Worm (Caenorhabditis elegans): ENCODE results near the gene zfp-1.
A peak's percentile ranks its signal among the peaks of the same experiment; 100 is the strongest.

Gene zfp-1

DNA sequence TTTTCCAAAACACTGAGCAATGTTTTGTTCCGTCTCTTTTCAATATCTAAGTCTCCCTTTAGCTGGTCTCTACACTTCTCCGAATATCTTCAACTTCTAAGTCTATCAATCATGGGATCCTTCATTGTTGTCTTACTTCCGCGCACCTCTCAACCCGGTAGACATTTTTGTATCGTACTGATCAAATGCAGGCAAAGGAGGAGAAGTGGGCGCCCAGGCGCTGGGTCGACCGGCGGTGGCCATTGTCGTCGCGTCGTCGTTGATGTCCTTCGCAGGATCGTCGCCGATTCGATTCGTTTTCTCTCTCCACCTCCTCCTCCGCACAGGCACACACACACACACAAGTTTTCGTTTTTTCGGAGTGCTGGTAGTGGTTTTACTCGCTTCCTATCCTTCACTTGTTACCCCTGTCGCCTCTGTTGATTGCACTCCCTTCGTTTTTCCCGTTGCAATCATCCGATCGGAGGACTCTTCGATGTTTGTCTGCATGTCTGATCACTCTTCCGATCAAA lies 10.1 kb downstream of the zfp-1 start:
- no peak for TF ChIP-seq ama-1 (optimal IDR thresholded peaks at IDR 0.05)
- no peak for TF ChIP-seq ets-7 (tag; optimal IDR thresholded peaks at IDR 0.05)
- TF ChIP-seq flt-1 (GFP tag; IDR thresholded peaks at IDR 0.05): no peak
- TF ChIP-seq sea-1 (GFP tag; conservative IDR thresholded peaks at IDR 0.05): peak; percentile 29; the same call in 1 of the 2 replicates
- TF ChIP-seq aly-1 (tag; optimal IDR thresholded peaks at IDR 0.05): no peak
- no peak for TF ChIP-seq F13C5.2 (tag; optimal IDR thresholded peaks at IDR 0.05)
- no peak for TF ChIP-seq pes-1 (GFP tag; IDR thresholded peaks at IDR 0.05)
- no peak for TF ChIP-seq ceh-13 (GFP tag; optimal IDR thresholded peaks at IDR 0.05)
- TF ChIP-seq scrt-1 (GFP tag; IDR thresholded peaks at IDR 0.05): no peak
- TF ChIP-seq hnd-1 (tag; optimal IDR thresholded peaks at IDR 0.05): no peak
- 0 out of 2 replicates have a peak, but pooled peaks have one; percentile 22 for TF ChIP-seq tbx-11 (GFP tag; IDR thresholded peaks at IDR 0.05)
- no peak for TF ChIP-seq ceh-36 (tag; optimal IDR thresholded peaks at IDR 0.05)

DNA sequence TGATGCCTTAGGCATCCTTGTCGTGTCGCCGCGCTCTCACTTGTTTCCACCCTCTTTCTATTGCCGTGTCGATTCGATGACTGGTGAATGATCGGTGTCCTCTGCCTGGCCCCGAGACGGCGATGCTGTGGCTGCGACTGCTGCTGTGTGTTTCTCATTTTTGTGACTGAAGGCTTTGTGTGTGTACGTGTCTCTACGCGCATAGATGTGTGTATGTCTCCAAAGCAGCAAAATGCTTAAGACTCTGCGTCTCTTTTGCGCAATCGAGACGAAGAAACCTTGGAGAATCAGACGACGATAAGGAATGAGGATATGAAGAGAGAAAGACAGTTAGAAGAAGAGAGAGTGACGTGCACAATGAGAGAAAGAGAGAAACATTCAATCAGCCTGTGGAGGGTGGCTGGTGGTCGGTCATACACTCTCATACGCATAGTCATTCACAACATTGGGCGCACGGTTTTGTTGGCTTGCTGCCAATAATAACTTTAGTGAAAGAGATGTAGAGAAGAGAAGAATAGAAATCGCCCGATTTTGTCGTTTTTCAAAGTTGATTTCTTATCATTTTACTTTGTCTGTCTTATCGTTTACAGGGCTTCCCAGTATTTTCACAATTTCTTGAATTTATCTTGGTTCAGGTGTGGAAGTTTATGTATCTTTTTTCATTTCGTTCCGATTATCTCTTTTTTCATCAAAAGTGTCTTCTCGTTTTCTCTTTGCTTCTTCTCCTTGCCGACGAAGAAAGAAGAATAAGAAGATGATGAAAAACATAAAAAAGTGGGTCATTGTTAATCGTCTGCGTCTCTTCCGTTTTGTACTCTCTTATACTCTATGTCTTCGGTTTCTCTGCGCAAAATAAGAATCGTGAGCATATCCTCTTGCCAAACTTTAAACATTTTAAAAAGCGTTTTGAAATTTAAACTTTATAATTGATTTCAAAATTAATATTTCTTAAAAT lies 10.8 kb downstream of the zfp-1 start:
- TF ChIP-seq ama-1 (optimal IDR thresholded peaks at IDR 0.05): no peak
- TF ChIP-seq tbx-37 (GFP tag; conservative IDR thresholded peaks at IDR 0.05): 0 out of 2 replicates have a peak, but pooled peaks have one; percentile 23
- TF ChIP-seq flt-1 (GFP tag; IDR thresholded peaks at IDR 0.05): peak; percentile 51
- peak; percentile 85 for TF ChIP-seq hmg-4 (GFP tag; optimal IDR thresholded peaks at IDR 0.05)
- TF ChIP-seq pes-1 (GFP tag; IDR thresholded peaks at IDR 0.05): peak; percentile 61
- no peak for TF ChIP-seq ceh-36 (tag; optimal IDR thresholded peaks at IDR 0.05)
- TF ChIP-seq ets-7 (tag; optimal IDR thresholded peaks at IDR 0.05): no peak
- TF ChIP-seq hmbx-1 (tag; optimal IDR thresholded peaks at IDR 0.05): no peak
- TF ChIP-seq aly-1 (tag; optimal IDR thresholded peaks at IDR 0.05): peak; percentile 56
- TF ChIP-seq sea-1 (GFP tag; conservative IDR thresholded peaks at IDR 0.05): no peak
- 0 out of 2 replicates have a peak, but pooled peaks have one; percentile 15 for TF ChIP-seq scrt-1 (GFP tag; IDR thresholded peaks at IDR 0.05)
- TF ChIP-seq tbx-11 (GFP tag; IDR thresholded peaks at IDR 0.05): no peak
- TF ChIP-seq hnd-1 (tag; optimal IDR thresholded peaks at IDR 0.05): no peak
- no peak for TF ChIP-seq ceh-13 (GFP tag; optimal IDR thresholded peaks at IDR 0.05)
- no peak for TF ChIP-seq B0310.2 (tag; optimal IDR thresholded peaks at IDR 0.05)

DNA sequence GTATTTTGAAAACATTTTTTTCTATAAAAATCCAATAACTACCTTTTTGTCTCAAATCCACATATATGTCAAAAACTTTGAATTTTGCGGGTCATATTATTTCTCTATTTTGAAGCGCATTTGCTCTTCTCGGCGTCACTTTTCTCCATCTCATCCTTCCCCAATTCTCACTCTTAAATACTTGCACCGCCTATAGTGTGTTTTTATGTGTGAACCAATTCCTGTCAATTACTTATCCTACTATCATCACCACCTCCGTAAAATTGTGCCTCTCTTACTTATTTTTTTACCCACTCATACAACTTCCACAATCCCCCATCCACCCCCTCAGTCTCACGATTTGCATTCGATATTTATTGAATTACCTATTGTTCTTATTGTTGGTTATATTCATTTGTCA lies 14.5 kb downstream of the zfp-1 start:
- TF ChIP-seq tbx-11 (GFP tag; IDR thresholded peaks at IDR 0.05): no peak

DNA sequence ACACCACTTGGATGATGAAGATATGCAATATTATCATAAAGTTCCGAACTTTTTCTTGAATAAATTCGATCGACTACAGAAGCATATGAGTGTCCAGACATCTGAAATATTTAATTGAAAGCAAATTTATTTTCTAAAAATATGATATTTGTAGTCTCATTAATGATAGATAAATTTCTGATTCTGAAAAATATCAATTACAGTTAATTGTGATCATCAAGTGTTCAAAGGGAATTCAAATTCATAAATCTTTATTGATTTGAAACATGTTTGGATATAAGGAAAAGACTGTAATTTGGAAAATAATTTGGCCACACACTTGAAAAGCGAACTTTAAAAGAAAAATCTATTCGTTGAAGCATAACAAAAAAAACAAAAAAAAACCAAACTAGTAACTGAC lies 15.9 kb downstream of the zfp-1 start, which contains the start of gene F54F2.7:
Gene F54F2.7, minus strand, starts transcription at position 101 of the 400 bp plus-strand sequence.
- TF ChIP-seq hmg-4 (GFP tag; optimal IDR thresholded peaks at IDR 0.05): no peak
- TF ChIP-seq scrt-1 (GFP tag; IDR thresholded peaks at IDR 0.05): no peak
- no peak for TF ChIP-seq ceh-36 (tag; optimal IDR thresholded peaks at IDR 0.05)
- TF ChIP-seq ceh-13 (GFP tag; optimal IDR thresholded peaks at IDR 0.05): no peak
- no peak for TF ChIP-seq hnd-1 (tag; optimal IDR thresholded peaks at IDR 0.05)
- TF ChIP-seq ets-7 (tag; optimal IDR thresholded peaks at IDR 0.05): no peak
- no peak for TF ChIP-seq tbx-37 (GFP tag; conservative IDR thresholded peaks at IDR 0.05)
- no peak for TF ChIP-seq tbx-11 (GFP tag; IDR thresholded peaks at IDR 0.05)
- no peak for TF ChIP-seq flt-1 (GFP tag; IDR thresholded peaks at IDR 0.05)
- no peak for TF ChIP-seq F13C5.2 (tag; optimal IDR thresholded peaks at IDR 0.05)
- no peak for TF ChIP-seq ama-1 (optimal IDR thresholded peaks at IDR 0.05)
- no peak for TF ChIP-seq pes-1 (GFP tag; IDR thresholded peaks at IDR 0.05)
- TF ChIP-seq aly-1 (tag; optimal IDR thresholded peaks at IDR 0.05): no peak
- TF ChIP-seq tra-4 (tag; optimal IDR thresholded peaks at IDR 0.05): no peak

DNA sequence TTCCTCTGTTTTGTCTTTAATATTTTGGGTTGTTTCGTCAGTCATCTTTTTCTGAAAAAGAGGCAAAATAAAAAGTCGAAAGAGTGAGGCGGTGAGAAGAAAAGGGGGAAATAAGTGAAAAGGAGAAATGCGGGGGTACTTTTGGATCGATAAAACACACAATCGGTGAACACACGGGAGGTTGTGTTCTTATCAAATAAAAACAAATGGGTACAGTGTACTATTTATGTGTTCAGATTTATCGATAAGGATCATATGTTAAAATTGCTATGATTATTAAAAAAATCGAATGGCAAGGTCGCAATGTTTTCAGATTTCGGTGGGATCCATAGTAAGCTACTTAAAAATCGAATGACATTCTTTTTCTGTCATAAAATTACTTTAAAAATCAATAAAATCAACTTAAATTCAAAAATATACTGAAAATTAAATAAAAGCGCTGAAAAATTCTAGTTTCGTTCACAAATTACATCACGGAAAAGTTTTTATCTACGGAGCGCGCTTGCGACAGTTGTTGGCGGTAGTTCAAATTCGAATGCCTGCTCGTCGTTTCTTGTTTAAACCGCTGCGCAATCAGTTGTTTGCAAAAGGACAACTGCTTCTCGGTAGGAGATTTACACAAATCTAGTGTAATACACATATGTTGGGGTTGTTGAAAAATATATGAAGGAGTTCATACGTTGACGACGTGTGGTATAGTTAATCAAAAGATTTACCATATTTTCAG lies 18.1 kb downstream of the zfp-1 start, which contains the start of gene prx-19:
Gene prx-19, minus strand, starts transcription at position 51 of the 727 bp plus-strand sequence.
- no peak for TF ChIP-seq aly-1 (tag; optimal IDR thresholded peaks at IDR 0.05)
- no peak for TF ChIP-seq F13C5.2 (tag; optimal IDR thresholded peaks at IDR 0.05)
- no peak for TF ChIP-seq ama-1 (optimal IDR thresholded peaks at IDR 0.05)
- TF ChIP-seq pes-1 (GFP tag; IDR thresholded peaks at IDR 0.05): no peak
- no peak for TF ChIP-seq tbx-37 (GFP tag; conservative IDR thresholded peaks at IDR 0.05)
- no peak for TF ChIP-seq ceh-13 (GFP tag; optimal IDR thresholded peaks at IDR 0.05)
- TF ChIP-seq B0310.2 (tag; optimal IDR thresholded peaks at IDR 0.05): no peak
- TF ChIP-seq hnd-1 (tag; optimal IDR thresholded peaks at IDR 0.05): no peak
- TF ChIP-seq tra-4 (tag; optimal IDR thresholded peaks at IDR 0.05): no peak
- TF ChIP-seq hmg-4 (GFP tag; optimal IDR thresholded peaks at IDR 0.05): no peak
- no peak for TF ChIP-seq ets-7 (tag; optimal IDR thresholded peaks at IDR 0.05)
- TF ChIP-seq tbx-11 (GFP tag; IDR thresholded peaks at IDR 0.05): no peak
- no peak for TF ChIP-seq flt-1 (GFP tag; IDR thresholded peaks at IDR 0.05)
- no peak for TF ChIP-seq ceh-36 (tag; optimal IDR thresholded peaks at IDR 0.05)
- no peak for TF ChIP-seq sea-1 (GFP tag; conservative IDR thresholded peaks at IDR 0.05)
- TF ChIP-seq hmbx-1 (tag; optimal IDR thresholded peaks at IDR 0.05): no peak
- no peak for TF ChIP-seq scrt-1 (GFP tag; IDR thresholded peaks at IDR 0.05)

DNA sequence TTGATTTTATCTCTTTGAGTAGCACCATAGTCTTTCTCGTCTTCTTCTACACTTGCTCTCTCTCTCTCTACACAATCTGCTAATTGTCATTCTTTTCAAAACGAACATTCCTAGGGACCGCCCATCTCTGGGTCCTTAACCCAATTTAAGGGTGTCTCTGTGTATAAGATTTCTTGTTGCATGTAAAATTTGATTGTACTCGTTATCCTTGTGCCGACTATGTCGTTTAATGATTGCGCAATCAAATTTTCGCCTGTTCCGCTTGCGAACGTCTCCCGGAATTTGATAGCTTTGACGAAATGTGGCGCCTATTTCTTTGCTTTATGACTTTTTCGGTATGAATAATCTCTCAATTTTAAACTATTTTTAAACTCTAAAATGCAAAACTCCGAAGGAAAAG lies 19.8 kb downstream of the zfp-1 start:
- TF ChIP-seq ets-7 (tag; optimal IDR thresholded peaks at IDR 0.05) (no peak), tbx-37 (GFP tag; conservative IDR thresholded peaks at IDR 0.05) (no peak), hmbx-1 (tag; optimal IDR thresholded peaks at IDR 0.05) (no peak)

DNA sequence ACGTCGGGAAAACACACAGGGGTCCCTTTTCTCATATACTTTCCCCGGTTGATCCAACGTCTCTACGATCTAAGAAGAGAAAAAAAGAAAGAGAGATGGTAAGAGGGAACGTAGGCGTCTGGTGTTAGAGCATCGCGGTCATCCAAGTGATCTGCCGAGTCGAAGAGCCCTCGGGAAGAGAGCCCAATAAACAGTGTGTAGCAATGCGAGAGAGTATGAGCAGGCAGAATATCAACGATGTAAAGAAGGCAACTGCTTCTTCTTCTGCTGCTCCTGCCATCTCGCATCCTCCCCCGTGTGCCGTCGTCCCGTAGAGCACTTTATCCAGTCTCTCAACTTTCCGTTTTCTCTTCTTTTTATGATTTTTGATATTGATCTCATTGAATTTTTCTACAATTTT lies 24.4 kb downstream of the zfp-1 start:
- TF ChIP-seq flt-1 (GFP tag; IDR thresholded peaks at IDR 0.05) (no peak), sea-1 (GFP tag; conservative IDR thresholded peaks at IDR 0.05) (no peak), hmbx-1 (tag; optimal IDR thresholded peaks at IDR 0.05) (no peak), hnd-1 (tag; optimal IDR thresholded peaks at IDR 0.05) (no peak), B0310.2 (tag; optimal IDR thresholded peaks at IDR 0.05) (no peak), hmg-4 (GFP tag; optimal IDR thresholded peaks at IDR 0.05) (no peak), ceh-36 (tag; optimal IDR thresholded peaks at IDR 0.05) (no peak), ets-7 (tag; optimal IDR thresholded peaks at IDR 0.05) (no peak), tbx-11 (GFP tag; IDR thresholded peaks at IDR 0.05) (no peak), tbx-37 (GFP tag; conservative IDR thresholded peaks at IDR 0.05) (no peak), tra-4 (tag; optimal IDR thresholded peaks at IDR 0.05) (no peak), aly-1 (tag; optimal IDR thresholded peaks at IDR 0.05) (no peak), scrt-1 (GFP tag; IDR thresholded peaks at IDR 0.05) (no peak), pes-1 (GFP tag; IDR thresholded peaks at IDR 0.05) (no peak), ceh-13 (GFP tag; optimal IDR thresholded peaks at IDR 0.05) (no peak), F13C5.2 (tag; optimal IDR thresholded peaks at IDR 0.05) (no peak), ama-1 (optimal IDR thresholded peaks at IDR 0.05) (no peak)

Data from whole organism, early embryonic.